Worm (Caenorhabditis elegans): ENCODE results near the gene R151.1.

Gene R151.1

DNA sequence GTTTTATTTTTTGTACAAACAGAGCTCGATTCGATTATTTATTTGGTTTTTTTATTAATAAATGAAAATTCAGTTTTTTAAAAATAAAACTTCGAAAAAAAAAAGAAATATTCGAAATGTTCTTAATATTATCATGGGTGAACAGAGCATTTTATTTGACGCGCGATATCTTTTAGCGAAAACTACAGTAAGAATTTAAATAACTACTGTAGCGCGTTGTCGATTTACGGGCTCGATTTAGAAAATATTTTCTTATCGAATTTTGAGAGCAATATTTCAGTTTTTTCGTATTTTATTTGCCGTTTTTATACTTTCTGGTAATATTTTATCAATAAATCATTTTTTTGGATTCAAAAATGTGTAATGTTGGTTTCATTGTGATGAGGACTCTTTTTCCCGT lies 4.8 kb downstream of the R151.1 start:
- no peak for TF ChIP-seq lsy-12 (tag; optimal IDR thresholded peaks at IDR 0.05)
- TF ChIP-seq hmg-11 (tag; optimal IDR thresholded peaks at IDR 0.05): no peak
- TF ChIP-seq eor-1 (tag; optimal IDR thresholded peaks at IDR 0.05): no peak
- no peak for TF ChIP-seq nhr-43 (tag; optimal IDR thresholded peaks at IDR 0.05; ENCODE audit: poor library complexity, severe bottlenecking)
- TF ChIP-seq ceh-16 (tag; optimal IDR thresholded peaks at IDR 0.05): no peak
- TF ChIP-seq mml-1 (tag; optimal IDR thresholded peaks at IDR 0.05): no peak
- TF ChIP-seq nhr-25 (tag; optimal IDR thresholded peaks at IDR 0.05): no peak

DNA sequence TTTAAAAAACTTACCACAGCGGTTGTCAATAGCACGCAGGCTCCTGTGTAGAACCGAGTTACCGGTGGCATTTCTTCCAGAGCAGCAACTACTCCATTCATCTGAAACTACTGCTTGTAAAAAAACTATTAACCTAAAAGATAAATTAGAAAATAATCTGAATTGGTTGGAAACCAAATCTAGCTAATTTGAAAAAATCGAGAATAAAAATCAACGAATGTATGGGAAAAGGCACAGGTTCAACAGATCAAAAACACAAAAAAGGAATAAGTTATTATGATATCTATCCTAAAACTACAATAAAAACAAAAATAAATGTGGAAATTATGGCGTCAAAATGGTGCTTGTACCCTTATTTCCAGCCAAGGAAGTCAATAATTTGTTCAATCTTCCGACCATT lies 6.7 kb downstream of the R151.1 start, which contains the start of gene der-2:
TSS of gene der-2 (minus strand) at position 101 of the 400 bp plus-strand sequence.
- no peak for TF ChIP-seq R02D3.7 (tag; optimal IDR thresholded peaks at IDR 0.05)
- TF ChIP-seq jun-1 (tag; optimal IDR thresholded peaks at IDR 0.05): no peak
- TF ChIP-seq aly-2 (tag; optimal IDR thresholded peaks at IDR 0.05): no peak
- TF ChIP-seq pqm-1 (tag; optimal IDR thresholded peaks at IDR 0.05): no peak
- TF ChIP-seq nhr-12 (tag; optimal IDR thresholded peaks at IDR 0.05): no peak
- no peak for TF ChIP-seq hmg-11 (tag; optimal IDR thresholded peaks at IDR 0.05)
- no peak for TF ChIP-seq ceh-28 (tag; optimal IDR thresholded peaks at IDR 0.05)
- no peak for TF ChIP-seq egl-5 (tag; optimal IDR thresholded peaks at IDR 0.05)
- no peak for TF ChIP-seq mml-1 (tag; optimal IDR thresholded peaks at IDR 0.05)
- TF ChIP-seq lin-39 (tag; optimal IDR thresholded peaks at IDR 0.05): no peak
- no peak for TF ChIP-seq daf-12 (tag; optimal IDR thresholded peaks at IDR 0.05)
- no peak for TF ChIP-seq fkh-2 (tag; optimal IDR thresholded peaks at IDR 0.05)
- no peak for TF ChIP-seq skn-1 (tag; optimal IDR thresholded peaks at IDR 0.05)
- TF ChIP-seq lsy-12 (tag; optimal IDR thresholded peaks at IDR 0.05): no peak
- TF ChIP-seq elt-2 (tag; optimal IDR thresholded peaks at IDR 0.05): no peak
- TF ChIP-seq ztf-11 (tag; optimal IDR thresholded peaks at IDR 0.05): no peak
- no peak for TF ChIP-seq lin-15B (tag; optimal IDR thresholded peaks at IDR 0.05)
- no peak for TF ChIP-seq zag-1 (tag; optimal IDR thresholded peaks at IDR 0.05)

DNA sequence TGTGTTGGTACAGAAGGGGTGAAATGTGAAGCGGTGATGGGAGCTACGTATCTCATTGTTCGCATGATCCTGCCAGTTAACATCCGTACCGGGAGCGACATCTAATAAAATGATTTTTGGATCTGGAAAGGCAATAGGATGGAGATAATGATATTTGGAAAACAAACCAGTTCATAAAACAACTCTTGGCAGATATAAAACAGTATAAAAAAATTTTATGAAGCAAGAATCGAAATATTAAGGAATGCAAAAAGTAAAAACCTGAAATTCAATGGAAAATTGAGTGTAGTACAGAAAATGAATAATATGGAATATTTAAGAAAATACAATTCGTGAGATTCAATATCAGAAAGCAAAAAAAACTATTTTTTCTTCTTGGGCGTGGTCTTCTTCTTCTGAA lies 10.3 kb downstream of the R151.1 start, which contains the start of gene hsp-75:
TSS of gene hsp-75 (minus strand) at position 101 of the 400 bp plus-strand sequence.
- no peak for TF ChIP-seq pha-4 (tag; optimal IDR thresholded peaks at IDR 0.05)
- TF ChIP-seq sea-2 (GFP tag; optimal IDR thresholded peaks at IDR 0.05): no peak
- TF ChIP-seq hmg-11 (tag; optimal IDR thresholded peaks at IDR 0.05): no peak
- no peak for TF ChIP-seq skn-1 (tag; optimal IDR thresholded peaks at IDR 0.05)
- TF ChIP-seq egl-27 (tag; optimal IDR thresholded peaks at IDR 0.05): no peak
- TF ChIP-seq jun-1 (tag; optimal IDR thresholded peaks at IDR 0.05): no peak
- TF ChIP-seq nhr-77 (tag; optimal IDR thresholded peaks at IDR 0.05): no peak
- TF ChIP-seq aly-2 (tag; optimal IDR thresholded peaks at IDR 0.05): no peak
- no peak for TF ChIP-seq unc-62 (GFP tag; optimal IDR thresholded peaks at IDR 0.05)
- no peak for TF ChIP-seq daf-12 (tag; optimal IDR thresholded peaks at IDR 0.05)
- TF ChIP-seq elt-3 (tag; optimal IDR thresholded peaks at IDR 0.05): no peak
- TF ChIP-seq nhr-12 (tag; optimal IDR thresholded peaks at IDR 0.05): no peak
- TF ChIP-seq snpc-4 (tag; optimal IDR thresholded peaks at IDR 0.05): no peak
- no peak for TF ChIP-seq elt-2 (tag; optimal IDR thresholded peaks at IDR 0.05)
- TF ChIP-seq unc-39 (tag; optimal IDR thresholded peaks at IDR 0.05): no peak
- no peak for TF ChIP-seq elt-1 (tag; optimal IDR thresholded peaks at IDR 0.05)
- TF ChIP-seq R02D3.7 (tag; optimal IDR thresholded peaks at IDR 0.05): no peak
- no peak for TF ChIP-seq mml-1 (tag; optimal IDR thresholded peaks at IDR 0.05)

DNA sequence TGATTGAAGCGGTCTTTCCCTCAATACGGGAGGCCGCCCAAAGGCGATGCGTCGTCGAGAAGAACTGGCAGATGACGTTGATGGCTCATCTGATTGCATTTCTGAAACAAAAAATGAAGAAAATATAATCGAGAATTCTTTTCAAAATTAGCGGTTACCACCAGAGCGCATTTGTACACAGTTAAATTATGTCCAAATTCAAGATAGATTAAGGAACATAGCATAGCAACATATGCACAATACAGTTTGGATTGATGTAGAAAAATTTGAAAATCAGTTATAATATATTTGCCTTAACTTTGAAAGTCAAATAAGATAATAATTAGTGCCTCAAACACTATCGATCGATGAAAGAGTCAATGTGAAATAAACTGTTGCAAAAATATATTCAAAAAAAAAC lies 13.4 kb downstream of the R151.1 start, which contains the start of gene R151.8:
TSS of gene R151.8 (minus strand) at position 101 of the 400 bp plus-strand sequence.
- TF ChIP-seq egl-27 (tag; optimal IDR thresholded peaks at IDR 0.05) (no peak), nhr-77 (tag; optimal IDR thresholded peaks at IDR 0.05) (no peak), nhr-67 (tag; optimal IDR thresholded peaks at IDR 0.05) (no peak), fkh-2 (tag; optimal IDR thresholded peaks at IDR 0.05) (no peak), unc-39 (tag; optimal IDR thresholded peaks at IDR 0.05) (no peak), nhr-25 (tag; optimal IDR thresholded peaks at IDR 0.05) (no peak), hmg-11 (tag; optimal IDR thresholded peaks at IDR 0.05) (no peak), lin-39 (tag; optimal IDR thresholded peaks at IDR 0.05) (no peak), lsy-12 (tag; optimal IDR thresholded peaks at IDR 0.05) (no peak), nhr-43 (tag; optimal IDR thresholded peaks at IDR 0.05; ENCODE audit: poor library complexity, severe bottlenecking) (no peak), unc-62 (GFP tag; optimal IDR thresholded peaks at IDR 0.05) (no peak), ZK546.5 (tag; optimal IDR thresholded peaks at IDR 0.05) (no peak), R02D3.7 (tag; optimal IDR thresholded peaks at IDR 0.05) (no peak), daf-12 (tag; optimal IDR thresholded peaks at IDR 0.05) (no peak), pqm-1 (tag; optimal IDR thresholded peaks at IDR 0.05) (no peak)

DNA sequence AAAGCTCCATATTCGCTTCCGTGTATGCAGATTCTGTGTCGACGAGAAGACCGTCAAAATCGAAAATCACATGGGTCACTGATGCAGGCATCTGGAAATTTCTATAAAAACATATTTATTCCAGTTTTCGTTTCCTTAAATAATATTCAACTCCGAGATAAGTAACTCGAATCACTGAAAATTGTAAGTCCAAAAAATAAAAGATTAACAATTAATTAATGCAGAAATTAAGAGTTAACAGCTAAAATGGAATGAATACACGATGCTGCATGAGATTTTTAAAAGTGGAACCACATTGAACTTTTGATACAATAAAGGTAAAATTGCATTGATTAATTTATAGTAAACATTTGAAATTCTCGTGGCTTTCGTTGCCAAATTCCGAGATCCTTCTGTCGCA lies 14.5 kb downstream of the R151.1 start, which contains the start of gene R151.10:
TSS of gene R151.10 (minus strand) at position 101 of the 400 bp plus-strand sequence.
- TF ChIP-seq snpc-4 (tag; optimal IDR thresholded peaks at IDR 0.05) (no peak), egl-5 (tag; optimal IDR thresholded peaks at IDR 0.05) (no peak), nhr-77 (tag; optimal IDR thresholded peaks at IDR 0.05) (no peak), ceh-16 (tag; optimal IDR thresholded peaks at IDR 0.05) (no peak), nhr-237 (tag; optimal IDR thresholded peaks at IDR 0.05) (no peak), hmg-11 (tag; optimal IDR thresholded peaks at IDR 0.05) (no peak), elt-2 (tag; optimal IDR thresholded peaks at IDR 0.05) (no peak), nhr-76 (tag; optimal IDR thresholded peaks at IDR 0.05) (no peak), fos-1 (tag; optimal IDR thresholded peaks at IDR 0.05) (no peak), ceh-9 (tag; optimal IDR thresholded peaks at IDR 0.05) (no peak), fkh-10 (GFP tag; optimal IDR thresholded peaks at IDR 0.05) (no peak), elt-3 (tag; optimal IDR thresholded peaks at IDR 0.05) (no peak)

All from whole organism, L3 larva.